Worm (Caenorhabditis elegans) whole organism, L2 larva: ENCODE data around the gene Y43C5B.2.

Source experiments
- aly-2 ChIP-seq: fragments of 150-350 bp; optimal IDR thresholded peaks from 2 replicates; lab custom pipeline; 2014; ENCODE audit warnings: missing biosample characterization, missing genetic modification characterization
- blmp-1 ChIP-seq: sonication (generic microtip); optimal IDR thresholded peaks from 2 replicates; lab custom pipeline; 2017; ENCODE audit warnings: missing genetic modification characterization, mild to moderate bottlenecking, missing compliant biosample characterization, antibody characterized with exemption, moderate library complexity; ENCODE audit not compliant: insufficient read depth
- elt-3 ChIP-seq: sonication (generic microtip); optimal IDR thresholded peaks from 2 replicates; lab custom pipeline; 2017; ENCODE audit warnings: missing biosample characterization, missing genetic modification characterization
- lsy-2 ChIP-seq, 2 experiments: fragments of 150-350 bp in 1 of 2; sonication (generic microtip) in 1 of 2; optimal IDR thresholded peaks; 2 replicates each; lab custom pipeline; 2014 to 2017; ENCODE audit warnings: missing biosample characterization in 2 of 2, missing genetic modification characterization in 2 of 2
- nhr-23 ChIP-seq: fragments of 150-350 bp; optimal IDR thresholded peaks from 2 replicates; lab custom pipeline; 2014; ENCODE audit warnings: missing biosample characterization, missing genetic modification reagents, missing genetic modification characterization

ce11 chrIV:10360336-10360735, 8.2 kb upstream of the Y43C5B.2 start, which contains the start of gene ugt-59:
- no peak for TF ChIP-seq blmp-1 (tag; lab: Kevin White, UChicago)
- no peak for TF ChIP-seq elt-3 (tag; lab: Kevin White, UChicago)
- TF ChIP-seq aly-2 (tag; lab: Kevin White, UChicago), result no peak
- TF ChIP-seq lsy-2 (tag; optimal IDR thresholded peaks at IDR 0.05; lab: Kevin White, UChicago), result no peak
- no peak for TF ChIP-seq nhr-23 (tag; lab: Kevin White, UChicago)
